Fruit fly (Drosophila melanogaster) whole organism, embryonic: ENCODE measurements around the gene CG10996.

Experiments
- Awh ChIP-seq: fragments of 200-800 bp; sonication (Bioruptor generic); IDR thresholded peaks from 2 replicates; pipeline ENCODE4, ENCODE4 v1.3.6; 2022; ENCODE audit warnings: missing biosample characterization, missing genetic modification characterization
- CG10431 ChIP-seq: fragments of 200-800 bp; sonication (Bioruptor generic); optimal IDR thresholded peaks from 3 replicates; lab custom pipeline; 2018; ENCODE audit warnings: missing biosample characterization, mild to moderate bottlenecking, missing genetic modification characterization
- CG10565 ChIP-seq: fragments of 200-800 bp; sonication (Bioruptor generic); optimal IDR thresholded peaks from 3 replicates; lab custom pipeline; 2016; ENCODE audit warnings: missing biosample characterization, mild to moderate bottlenecking, missing genetic modification characterization
- CG11085 ChIP-seq: fragments of 200-800 bp; sonication (Bioruptor generic); IDR thresholded peaks from 2 replicates; pipeline ENCODE4 v1.3.6; 2022; ENCODE audit warnings: missing biosample characterization, missing genetic modification characterization
- CG11398 ChIP-seq: fragments of 200-800 bp; sonication (Bioruptor generic); optimal IDR thresholded peaks from 2 replicates; lab custom pipeline; 2016; ENCODE audit warnings: missing biosample characterization, missing genetic modification characterization
- CG12744 ChIP-seq: fragments of 200-800 bp; sonication (Bioruptor generic); optimal IDR thresholded peaks from 2 replicates; lab custom pipeline; 2016; ENCODE audit warnings: missing biosample characterization, missing genetic modification characterization
- CG17829 ChIP-seq: fragments of 200-800 bp; optimal IDR thresholded peaks from 2 replicates; lab custom pipeline; 2019; ENCODE audit warnings: missing biosample characterization, mild to moderate bottlenecking, missing genetic modification characterization, moderate library complexity
- CG2116 ChIP-seq: fragments of 200-800 bp; sonication (Bioruptor generic); optimal IDR thresholded peaks from 3 replicates; lab custom pipeline; 2018; ENCODE audit warnings: missing biosample characterization, mild to moderate bottlenecking, missing genetic modification characterization
- CG2120 ChIP-seq: fragments of 200-800 bp; sonication (Bioruptor generic); optimal IDR thresholded peaks from 3 replicates; lab custom pipeline; 2016; ENCODE audit warnings: missing biosample characterization, missing genetic modification characterization
- CG4707 ChIP-seq: fragments of 200-800 bp; sonication (Bioruptor generic); optimal IDR thresholded peaks from 2 replicates; lab custom pipeline; 2018; ENCODE audit warnings: missing biosample characterization, mild to moderate bottlenecking, missing genetic modification characterization, moderate library complexity
- CG4730 ChIP-seq: fragments of 200-800 bp; sonication (Bioruptor generic); IDR thresholded peaks from 2 replicates; pipeline ENCODE4 v1.3.6; 2022; ENCODE audit warnings: missing biosample characterization, missing genetic modification characterization
- CG6689 ChIP-seq: fragments of 200-800 bp; sonication (Bioruptor generic); IDR thresholded peaks from 2 replicates; pipeline ENCODE4 v1.3.6; 2022; ENCODE audit warnings: missing biosample characterization, missing genetic modification characterization
- CG6791 ChIP-seq: fragments of 200-800 bp; sonication (Bioruptor generic); IDR thresholded peaks from 3 replicates; pipeline ENCODE4 v1.3.6; 2022; ENCODE audit warnings: missing biosample characterization, missing genetic modification characterization; ENCODE audit not compliant: partially characterized antibody
- CG7839 ChIP-seq: fragments of 200-800 bp; sonication (Bioruptor generic); optimal IDR thresholded peaks from 3 replicates; lab custom pipeline; 2018; ENCODE audit warnings: missing biosample characterization, mild to moderate bottlenecking, missing genetic modification characterization, moderate library complexity
- CG8765 ChIP-seq: fragments of 200-800 bp; sonication (Bioruptor generic); IDR thresholded peaks from 2 replicates; pipeline ENCODE4 v1.3.6; 2022; ENCODE audit warnings: missing biosample characterization, missing genetic modification characterization
- CG9817 ChIP-seq: fragments of 200-800 bp; sonication (Bioruptor generic); optimal IDR thresholded peaks from 2 replicates; lab custom pipeline; 2018; ENCODE audit warnings: missing biosample characterization, mild to moderate bottlenecking, missing genetic modification characterization, moderate library complexity
- CHES-1-like ChIP-seq: fragments of 200-800 bp; sonication (Bioruptor generic); optimal IDR thresholded peaks from 2 replicates; lab custom pipeline; 2016; ENCODE audit warnings: missing biosample characterization, missing genetic modification characterization
- Camta ChIP-seq: fragments of 200-800 bp; sonication (Bioruptor generic); optimal IDR thresholded peaks from 2 replicates; lab custom pipeline; 2016; ENCODE audit warnings: missing biosample characterization, missing genetic modification characterization
- E2f2 ChIP-seq: fragments of 200-800 bp; sonication (Bioruptor generic); IDR thresholded peaks from 2 replicates; pipeline ENCODE4 v1.3.6; 2022; ENCODE audit warnings: missing biosample characterization, missing genetic modification characterization
- Gsc ChIP-seq: fragments of 200-800 bp; sonication (Bioruptor generic); IDR thresholded peaks from 2 replicates; pipeline ENCODE4 v1.3.6; 2022; ENCODE audit warnings: missing biosample characterization, missing genetic modification characterization
- Gug ChIP-seq: fragments of 200-800 bp; sonication (Bioruptor generic); IDR thresholded peaks from 4 replicates; pipeline ENCODE4 v1.3.6; 2022; ENCODE audit warnings: missing biosample characterization, missing genetic modification characterization
- HLH54F ChIP-seq: fragments of 200-800 bp; sonication (Bioruptor generic); optimal IDR thresholded peaks from 3 replicates; lab custom pipeline; 2016; ENCODE audit warnings: missing biosample characterization, missing genetic modification characterization
- HLHmδ ChIP-seq: fragments of 200-800 bp; sonication (Bioruptor generic); optimal IDR thresholded peaks from 2 replicates; lab custom pipeline; 2018; ENCODE audit warnings: missing biosample characterization, mild to moderate bottlenecking, missing genetic modification characterization, moderate library complexity
- Kr ChIP-seq: fragments of 200-800 bp; sonication (Bioruptor generic); optimal IDR thresholded peaks from 2 replicates; lab custom pipeline; 2017; ENCODE audit warnings: missing biosample characterization, mild to moderate bottlenecking, missing genetic modification characterization
- Nf-YC ChIP-seq: fragments of 200-800 bp; optimal IDR thresholded peaks from 3 replicates; lab custom pipeline; 2019; ENCODE audit warnings: missing biosample characterization, mild to moderate bottlenecking, missing genetic modification characterization, moderate library complexity
- Trl ChIP-seq, 3 experiments: fragments of >200 bp in 2 of 3; fragments of 200-800 bp in 1 of 3; sonication (Bioruptor generic) in 1 of 3; optimal IDR thresholded peaks; 2 replicates in 1 of 3; 3 replicates in 2 of 3; lab custom pipeline; 2016 to 2017; ENCODE audit warnings: missing biosample characterization in 1 of 3, missing genetic modification characterization in 1 of 3
- YL-1 ChIP-seq: fragments of 200-800 bp; sonication (Bioruptor generic); optimal IDR thresholded peaks from 3 replicates; lab custom pipeline; 2017; ENCODE audit warnings: missing biosample characterization, mild to moderate bottlenecking, missing genetic modification characterization
- aop ChIP-seq: fragments of 200-800 bp; sonication (Bioruptor generic); IDR thresholded peaks from 2 replicates; pipeline ENCODE4 v1.3.6; 2022; ENCODE audit warnings: missing biosample characterization, missing genetic modification characterization
- bbx ChIP-seq: fragments of 200-800 bp; sonication (Bioruptor generic); IDR thresholded peaks from 2 replicates; pipeline ENCODE4 v1.3.6; 2022; ENCODE audit warnings: missing biosample characterization, missing genetic modification characterization; ENCODE audit not compliant: partially characterized antibody
- cg ChIP-seq: fragments of 200-800 bp; sonication (Bioruptor generic); optimal IDR thresholded peaks from 3 replicates; lab custom pipeline; 2019; ENCODE audit warnings: missing biosample characterization, mild to moderate bottlenecking, missing genetic modification characterization, moderate library complexity
- chif ChIP-seq, 2 experiments: fragments of 200-800 bp; sonication (Bioruptor generic); optimal IDR thresholded peaks; 3 replicates each; lab custom pipeline; 2016; ENCODE audit warnings: missing biosample characterization in 2 of 2, missing genetic modification characterization in 2 of 2
- croc ChIP-seq: fragments of 200-800 bp; sonication (Bioruptor generic); conservative IDR thresholded peaks from 3 replicates; pipeline ENCODE4 v1.3.6; 2022; ENCODE audit warnings: missing biosample characterization, missing genetic modification characterization
- dati ChIP-seq: fragments of 200-800 bp; sonication (Bioruptor generic); IDR thresholded peaks from 2 replicates; pipeline ENCODE4 v1.3.6; 2022; ENCODE audit warnings: missing biosample characterization, missing genetic modification characterization
- eve ChIP-seq, 2 experiments: fragments of >200 bp; optimal IDR thresholded peaks; 2 replicates each; lab custom pipeline; 2017; ENCODE audit warnings: missing biosample characterization in 2 of 2, missing genetic modification characterization in 2 of 2
- fd102C ChIP-seq: fragments of 200-800 bp; sonication (Bioruptor generic); optimal IDR thresholded peaks from 2 replicates; lab custom pipeline; 2018; ENCODE audit warnings: missing biosample characterization, mild to moderate bottlenecking, missing genetic modification characterization, moderate library complexity
- fd3F ChIP-seq: fragments of 200-800 bp; sonication (Bioruptor generic); optimal IDR thresholded peaks from 2 replicates; lab custom pipeline; 2018; ENCODE audit warnings: missing biosample characterization, mild to moderate bottlenecking, missing genetic modification characterization, moderate library complexity
- gcm2 ChIP-seq: fragments of 200-800 bp; sonication (Bioruptor generic); optimal IDR thresholded peaks from 2 replicates; lab custom pipeline; 2016; ENCODE audit warnings: missing biosample characterization, missing genetic modification characterization
- gem ChIP-seq: fragments of 200-800 bp; sonication (Bioruptor generic); optimal IDR thresholded peaks from 2 replicates; lab custom pipeline; 2019; ENCODE audit warnings: missing biosample characterization, mild to moderate bottlenecking, missing genetic modification characterization, moderate library complexity
- insv ChIP-seq, 2 experiments: fragments of 200-800 bp; sonication (Bioruptor generic); optimal IDR thresholded peaks; 3 replicates each; lab custom pipeline; 2016 to 2018; ENCODE audit warnings: missing biosample characterization in 2 of 2, missing genetic modification characterization in 2 of 2
- ken ChIP-seq: fragments of 200-800 bp; sonication (Bioruptor generic); IDR thresholded peaks from 3 replicates; pipeline ENCODE4 v1.3.6; 2022; ENCODE audit warnings: missing biosample characterization, missing genetic modification characterization
- luna ChIP-seq: fragments of 200-800 bp; sonication (Bioruptor generic); optimal IDR thresholded peaks from 2 replicates; lab custom pipeline; 2016; ENCODE audit warnings: missing biosample characterization, missing genetic modification characterization
- nau ChIP-seq: fragments of 200-800 bp; sonication (Bioruptor generic); optimal IDR thresholded peaks from 3 replicates; lab custom pipeline; 2017; ENCODE audit warnings: missing biosample characterization, mild to moderate bottlenecking, missing genetic modification characterization, missing genetic modification reagents
- nerfin-2 ChIP-seq: fragments of 200-800 bp; sonication (Bioruptor generic); IDR thresholded peaks from 2 replicates; pipeline ENCODE4 v1.3.6; 2022; ENCODE audit warnings: missing biosample characterization, missing genetic modification characterization; ENCODE audit not compliant: partially characterized antibody
- ranshi ChIP-seq: fragments of 200-800 bp; sonication (Bioruptor generic); IDR thresholded peaks from 2 replicates; pipeline ENCODE4 v1.3.6; 2022; ENCODE audit warnings: missing biosample characterization, missing genetic modification characterization
- schlank ChIP-seq: fragments of 200-800 bp; sonication (Bioruptor generic); optimal IDR thresholded peaks from 2 replicates; lab custom pipeline; 2018; ENCODE audit warnings: missing biosample characterization, mild to moderate bottlenecking, missing genetic modification characterization
- slou ChIP-seq: fragments of 200-800 bp; sonication (Bioruptor generic); optimal IDR thresholded peaks from 3 replicates; lab custom pipeline; 2016; ENCODE audit warnings: missing biosample characterization, missing genetic modification characterization
- sob ChIP-seq: fragments of 200-800 bp; sonication (Bioruptor generic); IDR thresholded peaks from 2 replicates; pipeline ENCODE4 v1.3.6; 2022; ENCODE audit warnings: missing biosample characterization, missing genetic modification characterization
- stc ChIP-seq: fragments of 200-800 bp; sonication (Bioruptor generic); IDR thresholded peaks from 2 replicates; pipeline ENCODE4 v1.3.6; 2022; ENCODE audit warnings: missing biosample characterization, missing genetic modification characterization
- tna ChIP-seq: fragments of 200-800 bp; sonication (Bioruptor generic); IDR thresholded peaks from 2 replicates; pipeline ENCODE4 v1.3.6; 2022; ENCODE audit warnings: missing biosample characterization, missing genetic modification characterization; ENCODE audit not compliant: partially characterized antibody
- wor ChIP-seq: fragments of 200-800 bp; sonication (Bioruptor generic); IDR thresholded peaks from 2 replicates; pipeline ENCODE4 v1.3.6; 2022; ENCODE audit warnings: missing biosample characterization, missing genetic modification characterization

CG10996 gene

DNA sequence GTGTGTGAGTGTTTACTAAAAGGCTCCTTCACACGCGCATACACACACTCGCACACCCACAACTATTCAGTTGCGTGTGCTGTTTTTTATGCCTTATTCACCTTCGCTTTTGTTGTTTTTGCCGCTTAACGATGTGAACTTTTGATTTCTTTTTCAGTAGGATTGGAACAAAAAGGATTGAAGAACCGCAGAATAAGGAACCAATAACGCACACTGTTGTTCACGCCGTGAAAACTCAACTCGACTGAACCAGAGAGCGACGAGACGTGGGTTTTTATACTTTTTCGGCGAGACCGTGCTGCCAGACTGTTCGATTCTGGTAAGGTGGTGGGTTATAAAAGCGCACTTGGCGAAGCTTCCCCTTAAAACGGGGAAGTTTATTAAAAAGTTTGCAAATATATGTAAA, 42.3 kb downstream of the CG10996 start, which contains the start of gene Pdcd4 (continued):
- TF ChIP-seq bbx (GFP tag; lab: Robert Waterston, UW) (peak; percentile 57; the same call in 1 of the 2 replicates), dati (GFP tag; lab: Robert Waterston, UW) (no peak), nau (GFP tag; lab: Kevin White, UChicago) (peak; percentile 2), gcm2 (GFP tag; lab: Kevin White, UChicago) (no peak), CG4730 (GFP tag; lab: Robert Waterston, UW) (no peak), ranshi (GFP tag; lab: Robert Waterston, UW) (no peak), CG10565 (GFP tag; lab: Kevin White, UChicago) (no peak), CG8765 (GFP tag; lab: Robert Waterston, UW) (no peak), HLHmδ (peak; percentile 2), aop (GFP tag; lab: Robert Waterston, UW) (no peak), eve (GFP tag; optimal IDR thresholded peaks at IDR 0.05; lab: Kevin White, UChicago) (peak in 1 of 2 experiments; percentile 16), CG7839 (tag; lab: Kevin White, UChicago) (peak; percentile 26), schlank (no peak), CG2116 (GFP tag; lab: Kevin White, UChicago) (peak; percentile 36), Camta (GFP tag; lab: Kevin White, UChicago) (no peak), fd3F (no peak), CG6791 (GFP tag; lab: Robert Waterston, UW) (peak; percentile 52; the same call in 1 of the 3 replicates), CG9817 (tag; lab: Kevin White, UChicago) (no peak), cg (GFP tag; lab: Kevin White, UChicago) (peak; percentile 47), CG2120 (peak; percentile 18), wor (no peak), chif (GFP tag; optimal IDR thresholded peaks at IDR 0.05; lab: Kevin White, UChicago) (no peak), CHES-1-like (GFP tag; lab: Kevin White, UChicago) (peak; percentile 34), sob (GFP tag; lab: Robert Waterston, UW) (no peak; the same call in 1 of the 2 replicates), Gsc (no peak), Trl (optimal IDR thresholded peaks at IDR 0.05; lab: Kevin White, UChicago) (no peak), Trl (GFP tag; optimal IDR thresholded peaks at IDR 0.05; lab: Kevin White, UChicago) (peak; percentile 34), stc (GFP tag; lab: Robert Waterston, UW) (no peak), Kr (GFP tag; lab: Kevin White, UChicago) (peak; percentile 65), slou (GFP tag; lab: Kevin White, UChicago) (no peak), CG11085 (GFP tag; lab: Robert Waterston, UW) (no peak), CG12744 (GFP tag; lab: Kevin White, UChicago) (peak; percentile 26), ken (GFP tag; lab: Robert Waterston, UW) (peak; percentile 46; the same call in 1 of the 3 replicates), tna (GFP tag; lab: Robert Waterston, UW) (peak; percentile 59; the same call in 1 of the 2 replicates), croc (GFP tag; lab: Robert Waterston, UW) (no peak), fd102C (no peak), insv (GFP tag; optimal IDR thresholded peaks at IDR 0.05; lab: Kevin White, UChicago) (peak in 1 of 2 experiments; percentile 1), Gug (0 out of 4 replicates have a peak, but pooled peaks have one; percentile 26), Nf-YC (tag; lab: Kevin White, UChicago) (peak; percentile 0), Awh (GFP tag; lab: Robert Waterston, UW) (0 out of 2 replicates have a peak, but pooled peaks have one; percentile 24), YL-1 (GFP tag; lab: Kevin White, UChicago) (peak; percentile 38), luna (GFP tag; lab: Kevin White, UChicago) (no peak), CG11398 (GFP tag; lab: Kevin White, UChicago) (peak; percentile 3), E2f2 (peak; percentile 40; the same call in 1 of the 2 replicates), CG17829 (tag; lab: Kevin White, UChicago) (peak; percentile 21), CG10431 (GFP tag; lab: Kevin White, UChicago) (no peak), HLH54F (GFP tag; lab: Kevin White, UChicago) (no peak), CG6689 (GFP tag; lab: Robert Waterston, UW) (no peak), CG4707 (GFP tag; lab: Kevin White, UChicago) (no peak), nerfin-2 (GFP tag; lab: Robert Waterston, UW) (0 out of 2 replicates have a peak, but pooled peaks have one; percentile 50), gem (tag; lab: Kevin White, UChicago) (no peak)
